Fruit fly (Drosophila melanogaster) whole organism, embryonic: Measurements from ENCODE around the gene CG14072.

Experiments
- CG10654 ChIP-seq: fragments of 200-800 bp; sonication (Bioruptor generic); optimal IDR thresholded peaks from 2 replicates; lab custom pipeline; 2016; ENCODE audit warnings: missing biosample characterization, missing genetic modification characterization
- CG10979 ChIP-seq: fragments of 200-800 bp; sonication (Bioruptor generic); optimal IDR thresholded peaks from 2 replicates; lab custom pipeline; 2018; ENCODE audit warnings: missing biosample characterization, mild to moderate bottlenecking, missing genetic modification characterization, moderate library complexity
- CG13775 ChIP-seq: fragments of 200-800 bp; sonication (Bioruptor generic); optimal IDR thresholded peaks from 3 replicates; lab custom pipeline; 2017; ENCODE audit warnings: missing biosample characterization, mild to moderate bottlenecking, missing genetic modification characterization
- CG14667 ChIP-seq: fragments of 200-800 bp; sonication (Bioruptor generic); IDR thresholded peaks from 2 replicates; pipeline ENCODE4 v1.3.6; 2022; ENCODE audit warnings: missing biosample characterization, missing genetic modification characterization
- CG15514 ChIP-seq: fragments of 200-800 bp; sonication (Bioruptor generic); optimal IDR thresholded peaks from 3 replicates; lab custom pipeline; 2017; ENCODE audit warnings: missing biosample characterization, missing genetic modification characterization, mild to moderate bottlenecking, moderate library complexity, missing genetic modification reagents
- CG1602 ChIP-seq: fragments of 200-800 bp; sonication (Bioruptor generic); optimal IDR thresholded peaks from 3 replicates; lab custom pipeline; 2016; ENCODE audit warnings: missing biosample characterization, missing genetic modification characterization
- CG17361 ChIP-seq: fragments of 200-800 bp; sonication (Bioruptor generic); IDR thresholded peaks from 3 replicates; pipeline ENCODE4 v1.3.6; 2022; ENCODE audit warnings: missing biosample characterization, missing genetic modification characterization
- CG17829 ChIP-seq: fragments of 200-800 bp; optimal IDR thresholded peaks from 2 replicates; lab custom pipeline; 2019; ENCODE audit warnings: missing biosample characterization, mild to moderate bottlenecking, missing genetic modification characterization, moderate library complexity
- CG18262 ChIP-seq: fragments of 200-800 bp; optimal IDR thresholded peaks from 3 replicates; lab custom pipeline; 2019; ENCODE audit warnings: missing biosample characterization, mild to moderate bottlenecking, missing genetic modification characterization, moderate library complexity
- CG2116 ChIP-seq: fragments of 200-800 bp; sonication (Bioruptor generic); optimal IDR thresholded peaks from 3 replicates; lab custom pipeline; 2018; ENCODE audit warnings: missing biosample characterization, mild to moderate bottlenecking, missing genetic modification characterization
- CG2712 ChIP-seq: fragments of 200-800 bp; optimal IDR thresholded peaks from 3 replicates; lab custom pipeline; 2019; ENCODE audit warnings: missing biosample characterization, mild to moderate bottlenecking, missing genetic modification characterization, moderate library complexity
- CG3281 ChIP-seq: fragments of 200-800 bp; sonication (Bioruptor generic); optimal IDR thresholded peaks from 3 replicates; lab custom pipeline; 2017; ENCODE audit warnings: missing biosample characterization, mild to moderate bottlenecking, missing genetic modification characterization
- CG42726 ChIP-seq: fragments of 200-800 bp; sonication (Bioruptor generic); IDR thresholded peaks from 2 replicates; pipeline ENCODE4 v1.3.6; 2022; ENCODE audit warnings: missing biosample characterization, missing genetic modification characterization; ENCODE audit not compliant: partially characterized antibody
- CG4360 ChIP-seq: fragments of 200-800 bp; sonication (Bioruptor generic); IDR thresholded peaks from 2 replicates; pipeline ENCODE4 v1.3.6; 2022; ENCODE audit warnings: missing biosample characterization, missing genetic modification characterization
- CG4854 ChIP-seq: fragments of 200-800 bp; sonication (Bioruptor generic); optimal IDR thresholded peaks from 2 replicates; lab custom pipeline; 2016; ENCODE audit warnings: missing biosample characterization, missing genetic modification characterization, inconsistent platforms
- CG6765 ChIP-seq: fragments of 200-800 bp; sonication (Bioruptor generic); optimal IDR thresholded peaks from 3 replicates; lab custom pipeline; 2017; ENCODE audit warnings: missing biosample characterization, mild to moderate bottlenecking, missing genetic modification characterization
- CG6813 ChIP-seq: fragments of 200-800 bp; sonication (Bioruptor generic); optimal IDR thresholded peaks from 2 replicates; lab custom pipeline; 2017; ENCODE audit warnings: missing biosample characterization, missing genetic modification characterization, mild to moderate bottlenecking, moderate library complexity, missing genetic modification reagents
- CG7928 ChIP-seq: fragments of 200-800 bp; sonication (Bioruptor generic); optimal IDR thresholded peaks from 2 replicates; lab custom pipeline; 2017; ENCODE audit warnings: missing biosample characterization, mild to moderate bottlenecking, missing genetic modification characterization
- CG8924 ChIP-seq: fragments of 200-800 bp; optimal IDR thresholded peaks from 3 replicates; lab custom pipeline; 2019; ENCODE audit warnings: missing biosample characterization, mild to moderate bottlenecking, missing genetic modification characterization, moderate library complexity
- CG9797 ChIP-seq: fragments of 200-800 bp; sonication (Bioruptor generic); optimal IDR thresholded peaks from 3 replicates; lab custom pipeline; 2018; ENCODE audit warnings: missing biosample characterization, mild to moderate bottlenecking, missing genetic modification characterization
- D19B ChIP-seq: fragments of 200-800 bp; sonication (Bioruptor generic); optimal IDR thresholded peaks from 2 replicates; lab custom pipeline; 2017; ENCODE audit warnings: missing biosample characterization, mild to moderate bottlenecking, missing genetic modification characterization
- Dref ChIP-seq: fragments of 200-800 bp; sonication (Bioruptor generic); IDR thresholded peaks from 2 replicates; pipeline ENCODE4 v1.3.6; 2022; ENCODE audit warnings: missing biosample characterization, missing genetic modification characterization
- Ets65A ChIP-seq: fragments of 200-800 bp; sonication (Bioruptor generic); peaks from one replicate; lab custom pipeline; 2016; ENCODE audit warnings: missing biosample characterization, missing genetic modification characterization
- MESR4 ChIP-seq: fragments of 200-800 bp; sonication (Bioruptor generic); optimal IDR thresholded peaks from 2 replicates; lab custom pipeline; 2018; ENCODE audit warnings: missing biosample characterization, mild to moderate bottlenecking, missing genetic modification characterization, moderate library complexity
- Meics ChIP-seq: fragments of 200-800 bp; sonication (Bioruptor generic); optimal IDR thresholded peaks from 2 replicates; lab custom pipeline; 2017; ENCODE audit warnings: missing biosample characterization, mild to moderate bottlenecking, missing genetic modification characterization
- Myb ChIP-seq: fragments of 200-800 bp; sonication (Bioruptor generic); optimal IDR thresholded peaks from 2 replicates; lab custom pipeline; 2016; ENCODE audit warnings: missing biosample characterization, missing genetic modification characterization
- Scr ChIP-seq: fragments of 200-800 bp; sonication (Bioruptor generic); IDR thresholded peaks from 2 replicates; pipeline ENCODE4 v1.3.6; 2022; ENCODE audit warnings: missing biosample characterization, missing genetic modification characterization; ENCODE audit not compliant: partially characterized antibody
- Sox102F ChIP-seq: fragments of 200-800 bp; sonication (Bioruptor generic); optimal IDR thresholded peaks from 2 replicates; lab custom pipeline; 2018; ENCODE audit warnings: missing biosample characterization, mild to moderate bottlenecking, missing genetic modification characterization, moderate library complexity
- Usf ChIP-seq: fragments of 200-800 bp; sonication (Bioruptor generic); optimal IDR thresholded peaks from 2 replicates; lab custom pipeline; 2017; ENCODE audit warnings: missing genotype, missing biosample characterization, missing genetic modification characterization
- bab2 ChIP-seq: fragments of 200-800 bp; sonication (Bioruptor generic); optimal IDR thresholded peaks from 2 replicates; lab custom pipeline; 2016; ENCODE audit warnings: missing biosample characterization, missing genetic modification characterization
- chn ChIP-seq: fragments of 200-800 bp; sonication (Bioruptor generic); optimal IDR thresholded peaks from 2 replicates; lab custom pipeline; 2016; ENCODE audit warnings: missing biosample characterization, missing genetic modification characterization
- corto ChIP-seq: fragments of 200-800 bp; sonication (Bioruptor generic); optimal IDR thresholded peaks from 2 replicates; lab custom pipeline; 2016; ENCODE audit warnings: missing biosample characterization, mild to moderate bottlenecking, missing genetic modification characterization, moderate library complexity
- disco-r ChIP-seq: fragments of 200-800 bp; sonication (Bioruptor generic); optimal IDR thresholded peaks from 2 replicates; lab custom pipeline; 2016; ENCODE audit warnings: missing biosample characterization, missing genetic modification characterization
- gcm ChIP-seq: fragments of 200-800 bp; sonication (Bioruptor generic); optimal IDR thresholded peaks from 2 replicates; lab custom pipeline; 2019; ENCODE audit warnings: missing biosample characterization, mild to moderate bottlenecking, missing genetic modification characterization, moderate library complexity
- hb ChIP-seq: fragments of 200-800 bp; sonication (Bioruptor generic); IDR thresholded peaks from 3 replicates; pipeline ENCODE4 v1.3.6; 2022; ENCODE audit warnings: missing biosample characterization, missing genetic modification characterization; ENCODE audit not compliant: partially characterized antibody
- ind ChIP-seq: fragments of 200-800 bp; sonication (Bioruptor generic); optimal IDR thresholded peaks from 3 replicates; lab custom pipeline; 2016; ENCODE audit warnings: missing biosample characterization, missing genetic modification characterization
- jigr1 ChIP-seq: fragments of 200-800 bp; sonication (Bioruptor generic); IDR thresholded peaks from 3 replicates; pipeline ENCODE4 v1.3.6; 2022; ENCODE audit warnings: missing biosample characterization, missing genetic modification characterization
- nmo ChIP-seq: fragments of 200-800 bp; sonication (Bioruptor generic); optimal IDR thresholded peaks from 2 replicates; lab custom pipeline; 2018; ENCODE audit warnings: missing biosample characterization, mild to moderate bottlenecking, missing genetic modification characterization, moderate library complexity
- org-1 ChIP-seq: fragments of 200-800 bp; sonication (Bioruptor generic); optimal IDR thresholded peaks from 2 replicates; lab custom pipeline; 2017; ENCODE audit warnings: missing biosample characterization, missing genetic modification characterization
- pan ChIP-seq, 4 experiments: fragments of >200 bp in 3 of 4; fragments of 200-800 bp in 1 of 4; sonication (Bioruptor generic) in 1 of 4; optimal IDR thresholded peaks in 3 of 4; IDR thresholded peaks in 1 of 4; 2 replicates each; pipeline versions ENCODE4 v1.3.6 to Lab custom; 2017 to 2022; ENCODE audit warnings: missing biosample characterization in 2 of 4, missing genetic modification characterization in 2 of 4, mixed read lengths in 1 of 4
- pho ChIP-seq: fragments of 200-800 bp; sonication (Bioruptor generic); optimal IDR thresholded peaks from 2 replicates; lab custom pipeline; 2016; ENCODE audit warnings: missing biosample characterization, missing genetic modification characterization
- pzg ChIP-seq: fragments of 200-800 bp; sonication (Bioruptor generic); optimal IDR thresholded peaks from 3 replicates; lab custom pipeline; 2018; ENCODE audit warnings: missing biosample characterization, mild to moderate bottlenecking, missing genetic modification characterization, moderate library complexity
- repo ChIP-seq: fragments of 200-800 bp; sonication (Bioruptor generic); optimal IDR thresholded peaks from 2 replicates; lab custom pipeline; 2016; ENCODE audit warnings: missing biosample characterization, missing genetic modification characterization
- rib ChIP-seq: fragments of 200-800 bp; sonication (Bioruptor generic); IDR thresholded peaks from 2 replicates; pipeline ENCODE4 v1.3.6; 2022; ENCODE audit warnings: missing biosample characterization, missing genetic modification characterization
- sr ChIP-seq: fragments of 200-800 bp; sonication (Bioruptor generic); IDR thresholded peaks from 3 replicates; pipeline ENCODE4 v1.3.6; 2022; ENCODE audit warnings: missing biosample characterization, missing genetic modification characterization
- stwl ChIP-seq: fragments of 200-800 bp; sonication (Bioruptor generic); optimal IDR thresholded peaks from 3 replicates; lab custom pipeline; 2018; ENCODE audit warnings: missing biosample characterization, mild to moderate bottlenecking, missing genetic modification characterization, moderate library complexity
- trh ChIP-seq: fragments of 200-800 bp; sonication (Bioruptor generic); optimal IDR thresholded peaks from 2 replicates; lab custom pipeline; 2016; ENCODE audit warnings: missing biosample characterization, missing genetic modification characterization
- ttk ChIP-seq: fragments of 200-800 bp; sonication (Bioruptor generic); IDR thresholded peaks from 2 replicates; pipeline ENCODE4 v2.1.2; 2022; ENCODE audit warnings: missing biosample characterization, missing genetic modification characterization
- yki ChIP-seq: fragments of >200 bp; optimal IDR thresholded peaks from 3 replicates; lab custom pipeline; 2018

The CG14072 gene

dm6 chr2L:10976046-10976863, 39.8 kb downstream of the CG14072 start, which contains the start of the genes ATPsynG and SCAR:
ATPsynG (minus strand) TSS chr2L:10976399.
SCAR (plus strand) TSS chr2L:10976772.
- TF ChIP-seq gcm (GFP tag; lab: Kevin White, UChicago): no peak
- TF ChIP-seq CG15514: peak; percentile 1
- TF ChIP-seq Scr: peak; percentile 32; the same call in 1 of the 2 replicates
- no peak for TF ChIP-seq yki (lab: Kevin White, UChicago)
- peak; percentile 13 for TF ChIP-seq Meics
- TF ChIP-seq CG1602 (GFP tag; lab: Kevin White, UChicago): no peak
- TF ChIP-seq rib (GFP tag; lab: Robert Waterston, UW): no peak
- TF ChIP-seq ttk: no peak
- TF ChIP-seq CG17361 (GFP tag; lab: Robert Waterston, UW): peak; percentile 49; the same call in 2 of the 3 replicates
- no peak for TF ChIP-seq CG4854 (GFP tag; lab: Kevin White, UChicago)
- no peak for TF ChIP-seq CG4360 (GFP tag; lab: Robert Waterston, UW)
- peak; percentile 32 for TF ChIP-seq CG2712 (tag; lab: Kevin White, UChicago)
- peak; percentile 56 for TF ChIP-seq Dref (GFP tag; lab: Robert Waterston, UW)
- no peak for TF ChIP-seq Sox102F (GFP tag; lab: Kevin White, UChicago)
- no peak for TF ChIP-seq hb (GFP tag; lab: Robert Waterston, UW)
- TF ChIP-seq CG9797: peak; percentile 52
- TF ChIP-seq bab2: no peak
- TF ChIP-seq disco-r (GFP tag; lab: Kevin White, UChicago): no peak
- TF ChIP-seq corto: no peak
- no peak for TF ChIP-seq pan (optimal IDR thresholded peaks at IDR 0.05; lab: Kevin White, UChicago)
- TF ChIP-seq pan (GFP tag; optimal IDR thresholded peaks at IDR 0.05 in 1 of 2, IDR thresholded peaks at IDR 0.05 in 1 of 2): no peak
- peak; percentile 29 for TF ChIP-seq CG8924 (tag; lab: Kevin White, UChicago)
- peak; percentile 92 for TF ChIP-seq CG7928 (GFP tag; lab: Kevin White, UChicago)
- TF ChIP-seq CG10654 (GFP tag; lab: Kevin White, UChicago): no peak
- no peak for TF ChIP-seq CG42726
- no peak for TF ChIP-seq Usf (GFP tag; lab: Kevin White, UChicago)
- no peak for TF ChIP-seq ind
- peak; percentile 32 for TF ChIP-seq nmo (GFP tag; lab: Kevin White, UChicago)
- TF ChIP-seq CG18262 (tag; lab: Kevin White, UChicago): peak; percentile 11
- peak; percentile 41 for TF ChIP-seq stwl (tag; lab: Kevin White, UChicago)
- TF ChIP-seq repo (GFP tag; lab: Kevin White, UChicago): no peak
- TF ChIP-seq CG13775 (GFP tag; lab: Kevin White, UChicago): peak; percentile 21
- peak; percentile 48 for TF ChIP-seq CG2116
- no peak for TF ChIP-seq jigr1
- no peak for TF ChIP-seq chn (GFP tag; lab: Kevin White, UChicago)
- no peak for TF ChIP-seq CG10979
- TF ChIP-seq MESR4 (GFP tag; lab: Kevin White, UChicago): peak; percentile 94
- no peak for TF ChIP-seq CG6765 (GFP tag; lab: Kevin White, UChicago)
- peak; percentile 98 for TF ChIP-seq CG3281 (GFP tag; lab: Kevin White, UChicago)
- no peak for TF ChIP-seq CG14667 (GFP tag; lab: Robert Waterston, UW)
- TF ChIP-seq trh (GFP tag; lab: Kevin White, UChicago): no peak
- TF ChIP-seq sr (GFP tag; lab: Robert Waterston, UW): no peak
- peak; percentile 11 for TF ChIP-seq Myb (GFP tag; lab: Kevin White, UChicago)
- peak; percentile 22 for TF ChIP-seq CG17829 (tag; lab: Kevin White, UChicago)
- TF ChIP-seq Ets65A (GFP tag; lab: Kevin White, UChicago): peak; percentile 29
- TF ChIP-seq pho: no peak
- TF ChIP-seq pzg (GFP tag; lab: Kevin White, UChicago): peak; percentile 38
- TF ChIP-seq org-1: no peak
- no peak for TF ChIP-seq D19B
- TF ChIP-seq CG6813 (GFP tag; lab: Kevin White, UChicago): no peak
